Fruit fly (Drosophila melanogaster) Kc167 (cell line): ENCODE data around the gene Nulp1.

Experiments
- Myc ChIP-seq: fragments of >200 bp; optimal IDR thresholded peaks from 2 replicates; lab custom pipeline; 2017; ENCODE audit warnings: missing external identifiers
- Sin3A ChIP-seq: fragments of >200 bp; optimal IDR thresholded peaks from 2 replicates; lab custom pipeline; 2018; ENCODE audit warnings: missing external identifiers
- h ChIP-seq: fragments of >200 bp; optimal IDR thresholded peaks from 3 replicates; lab custom pipeline; 2018; ENCODE audit warnings: missing external identifiers
- insv ChIP-seq: fragments of >200 bp; optimal IDR thresholded peaks from 3 replicates; lab custom pipeline; 2018; ENCODE audit warnings: missing external identifiers
- psq ChIP-seq: fragments of >200 bp; optimal IDR thresholded peaks from 2 replicates; lab custom pipeline; 2017; ENCODE audit warnings: missing external identifiers
- ttk ChIP-seq: sonication (Bioruptor generic); optimal IDR thresholded peaks from 2 replicates; lab custom pipeline; 2017; ENCODE audit warnings: missing external identifiers

Gene Nulp1

DNA sequence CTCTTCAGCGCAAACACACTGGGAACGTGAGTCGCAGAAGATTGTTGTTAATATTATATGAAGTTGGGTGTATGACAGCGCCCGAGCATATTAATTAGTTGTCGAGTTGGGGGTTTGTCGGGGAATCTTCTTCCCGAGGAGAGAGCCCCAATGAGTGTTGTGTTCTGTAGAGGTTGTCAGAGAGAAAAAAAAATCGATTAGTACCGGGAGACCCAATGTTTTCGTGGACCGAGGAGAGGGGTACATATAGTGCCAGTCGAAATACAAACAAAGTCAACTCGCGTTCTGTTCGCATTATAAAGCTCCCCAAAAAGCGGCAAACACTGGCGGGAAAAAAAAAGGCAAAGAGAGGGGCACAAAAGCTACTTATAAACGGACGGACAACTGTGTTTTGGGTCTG, 36.3 kb upstream of the Nulp1 start:
- TF ChIP-seq insv (lab: Kevin White, UChicago), result no peak
- TF ChIP-seq ttk, result no peak
- no peak for TF ChIP-seq Sin3A
- TF ChIP-seq Myc (lab: Kevin White, UChicago), result no peak
- no peak for TF ChIP-seq h (lab: Kevin White, UChicago)

dm6 chr3L:8074944-8075343, 35.2 kb upstream of the Nulp1 start:
- TF ChIP-seq ttk, result no peak
- TF ChIP-seq psq (lab: Kevin White, UChicago), result no peak
- no peak for TF ChIP-seq Myc (lab: Kevin White, UChicago)
- no peak for TF ChIP-seq h (lab: Kevin White, UChicago)
- TF ChIP-seq Sin3A, result no peak
- TF ChIP-seq insv (lab: Kevin White, UChicago), result no peak

- TF ChIP-seq insv (lab: Kevin White, UChicago) (no peak), psq (lab: Kevin White, UChicago) (no peak), Sin3A (no peak), ttk (no peak)
Observed at dm6 chr3L:8076160-8076559, 34.0 kb upstream of the Nulp1 start.

DNA sequence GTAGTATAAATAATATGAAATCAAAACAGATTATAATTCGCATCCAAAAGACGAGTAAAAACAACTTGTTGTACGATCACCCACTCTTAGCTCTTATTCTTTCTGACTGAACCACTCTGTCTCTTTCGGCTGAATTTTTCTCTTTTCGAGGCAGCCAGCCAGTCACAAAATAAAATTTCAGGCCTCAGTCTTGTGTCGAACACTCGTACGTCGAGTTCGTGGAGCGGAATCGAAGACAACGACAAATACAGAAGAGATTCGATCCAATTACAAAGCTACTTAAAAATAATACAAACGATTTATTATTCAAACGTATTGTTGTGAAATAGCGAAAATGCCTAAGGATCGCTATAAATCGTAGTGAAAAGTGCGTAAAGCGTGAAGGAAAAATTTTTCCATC, 33.0 kb upstream of the Nulp1 start:
- no peak for TF ChIP-seq insv (lab: Kevin White, UChicago)
- no peak for TF ChIP-seq psq (lab: Kevin White, UChicago)
- no peak for TF ChIP-seq ttk
- no peak for TF ChIP-seq h (lab: Kevin White, UChicago)
- TF ChIP-seq Sin3A, result no peak
- TF ChIP-seq Myc (lab: Kevin White, UChicago), result no peak

DNA sequence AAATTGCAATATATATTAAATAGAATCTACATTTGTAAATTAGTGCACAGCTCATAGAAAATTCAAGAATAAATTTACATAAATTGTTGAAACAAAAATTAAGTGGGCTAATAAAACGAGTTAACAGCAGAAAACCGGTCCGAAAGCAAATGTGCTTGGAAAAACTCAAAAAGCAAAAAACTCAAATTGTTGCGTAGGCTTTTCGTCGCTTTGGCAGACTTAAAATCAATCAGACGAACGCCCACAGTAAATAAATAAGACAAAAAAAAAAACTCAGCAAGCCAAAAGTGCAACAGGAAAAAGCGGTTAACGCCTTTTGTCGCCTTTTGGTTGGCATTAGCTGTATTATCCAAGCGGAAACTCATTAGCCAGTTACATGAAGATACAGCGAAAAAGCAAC, 32.2 kb upstream of the Nulp1 start:
- TF ChIP-seq ttk (no peak), h (lab: Kevin White, UChicago) (no peak)

- TF ChIP-seq psq (lab: Kevin White, UChicago), result no peak
Observed at dm6 chr3L:8079598-8079997, 30.6 kb upstream of the Nulp1 start.

- TF ChIP-seq h (lab: Kevin White, UChicago), result no peak
- no peak for TF ChIP-seq Myc (lab: Kevin White, UChicago)
- no peak for TF ChIP-seq insv (lab: Kevin White, UChicago)
- TF ChIP-seq Sin3A, result no peak
- no peak for TF ChIP-seq psq (lab: Kevin White, UChicago)
- no peak for TF ChIP-seq ttk
Observed at dm6 chr3L:8080790-8081189, 29.4 kb upstream of the Nulp1 start.

dm6 chr3L:8081822-8082221, 28.3 kb upstream of the Nulp1 start:
- no peak for TF ChIP-seq Myc (lab: Kevin White, UChicago)
- TF ChIP-seq insv (lab: Kevin White, UChicago), result no peak
- no peak for TF ChIP-seq ttk
- no peak for TF ChIP-seq psq (lab: Kevin White, UChicago)
- no peak for TF ChIP-seq Sin3A
- no peak for TF ChIP-seq h (lab: Kevin White, UChicago)

DNA sequence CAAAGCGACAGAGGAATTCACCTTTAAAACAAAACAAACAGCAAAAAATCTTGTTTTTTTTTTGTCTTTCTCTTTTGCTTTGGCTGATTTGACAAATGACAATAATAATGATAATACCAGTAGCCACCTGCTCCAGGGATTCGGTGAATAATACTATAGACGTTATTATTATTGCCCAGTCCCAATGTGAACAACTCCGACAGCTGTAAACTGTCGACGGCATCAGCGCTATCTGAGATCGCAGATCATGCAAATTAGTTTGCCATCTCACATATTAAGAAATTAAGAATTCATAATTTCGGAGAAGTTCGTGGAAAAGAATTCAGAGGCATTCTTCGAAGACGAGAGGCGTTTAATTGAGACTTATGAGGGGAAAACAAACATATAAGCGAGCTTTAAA, 23.9 kb upstream of the Nulp1 start:
- TF ChIP-seq Sin3A (no peak), insv (lab: Kevin White, UChicago) (no peak), ttk (no peak), h (lab: Kevin White, UChicago) (no peak), Myc (lab: Kevin White, UChicago) (no peak), psq (lab: Kevin White, UChicago) (no peak)

dm6 chr3L:8091650-8092068, 18.5 kb upstream of the Nulp1 start, which contains the start of gene CG7565:
Gene CG7565 (minus strand): TSS chr3L:8091786.
- TF ChIP-seq ttk (no peak), h (lab: Kevin White, UChicago) (no peak), Sin3A (no peak), psq (lab: Kevin White, UChicago) (no peak), insv (lab: Kevin White, UChicago) (no peak), Myc (lab: Kevin White, UChicago) (no peak)

DNA sequence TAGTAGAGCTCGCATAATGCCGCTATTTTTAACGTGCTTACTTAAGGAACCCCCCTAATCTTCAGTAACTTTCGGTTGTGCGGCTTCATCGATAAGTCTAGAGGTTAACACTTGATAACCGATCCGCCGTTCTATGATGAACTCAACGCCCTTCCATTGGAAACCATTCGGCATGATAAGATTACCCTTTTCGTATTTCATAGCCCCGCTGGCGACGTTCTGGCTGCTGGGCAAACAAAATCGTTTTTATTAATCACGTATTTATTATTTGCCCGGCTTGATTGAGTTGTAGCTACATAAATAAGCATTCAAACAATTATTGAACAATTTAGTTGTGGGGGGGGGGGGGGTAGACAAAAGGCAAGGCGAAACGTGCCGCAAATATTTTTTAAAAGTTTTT, 16.6 kb upstream of the Nulp1 start:
- TF ChIP-seq psq (lab: Kevin White, UChicago) (no peak), Sin3A (no peak), ttk (no peak), insv (lab: Kevin White, UChicago) (no peak), h (lab: Kevin White, UChicago) (no peak), Myc (lab: Kevin White, UChicago) (no peak)

DNA sequence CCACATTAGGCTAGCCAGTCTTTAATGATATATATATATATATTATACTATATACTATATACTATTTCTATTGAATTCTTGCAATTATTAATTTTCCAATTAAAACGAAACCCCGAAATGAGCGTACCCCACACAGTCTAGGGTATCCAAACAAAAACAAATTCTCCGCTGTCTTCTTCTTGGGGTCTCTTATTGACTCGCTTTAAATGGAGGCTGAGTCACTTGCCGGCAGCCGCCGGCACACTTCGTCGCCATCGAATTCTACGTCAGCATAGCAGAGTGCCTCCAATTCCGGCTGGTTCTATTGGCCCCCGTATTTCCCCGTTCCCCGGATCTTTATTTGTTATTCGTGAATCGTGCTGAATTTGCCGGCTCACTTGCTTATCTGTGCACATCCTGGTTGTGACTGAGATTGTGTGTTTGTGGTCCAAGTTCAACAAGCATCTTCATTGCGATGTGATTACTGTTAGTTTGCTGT, 15.5 kb upstream of the Nulp1 start:
- TF ChIP-seq psq (lab: Kevin White, UChicago), result no peak
- TF ChIP-seq h (lab: Kevin White, UChicago), result no peak

DNA sequence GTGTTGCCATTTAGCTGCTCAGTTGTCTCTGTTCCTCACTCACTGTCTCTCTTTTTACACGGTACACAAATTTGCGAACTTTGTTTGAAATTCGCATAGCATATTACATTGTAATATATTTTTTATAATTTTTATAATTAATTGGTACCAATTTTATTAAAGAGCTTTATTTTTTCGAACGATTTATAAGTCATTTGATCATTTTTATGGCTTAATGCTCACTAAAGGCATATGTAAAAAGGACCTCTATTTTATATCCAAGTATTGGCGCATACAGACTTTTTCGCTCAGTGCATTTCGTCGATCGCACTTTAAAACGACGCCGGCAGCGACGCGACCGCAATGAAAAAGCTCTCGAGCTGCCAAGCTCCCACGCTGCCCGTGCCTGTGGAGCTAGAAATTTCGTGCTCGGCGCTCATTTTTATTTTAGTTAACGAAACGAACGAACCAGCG, 14.0 kb upstream of the Nulp1 start:
- TF ChIP-seq ttk (no peak), Sin3A (no peak), insv (lab: Kevin White, UChicago) (no peak), psq (lab: Kevin White, UChicago) (no peak), Myc (lab: Kevin White, UChicago) (no peak), h (lab: Kevin White, UChicago) (no peak)

DNA sequence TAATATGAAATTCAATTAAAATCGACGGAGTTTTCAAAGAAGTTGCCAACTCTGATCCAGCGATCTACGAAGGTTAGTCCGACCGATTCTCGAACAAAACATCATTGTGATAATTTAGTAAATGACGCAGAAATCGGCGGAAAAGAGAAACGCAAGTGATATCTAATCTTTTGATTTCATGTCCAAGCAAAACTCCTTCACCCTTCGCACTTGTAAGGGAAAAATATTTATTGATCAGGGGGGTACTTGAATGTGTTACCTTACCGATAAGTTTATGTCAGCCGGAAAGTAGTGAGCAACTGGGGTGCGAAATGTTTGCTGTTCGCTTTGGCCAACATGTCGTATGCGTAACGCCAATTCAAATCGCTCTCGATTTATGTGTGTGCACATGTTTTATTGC, 13.1 kb upstream of the Nulp1 start:
- TF ChIP-seq ttk, result no peak
- TF ChIP-seq insv (lab: Kevin White, UChicago), result no peak
- no peak for TF ChIP-seq psq (lab: Kevin White, UChicago)
- no peak for TF ChIP-seq Myc (lab: Kevin White, UChicago)
- no peak for TF ChIP-seq Sin3A
- no peak for TF ChIP-seq h (lab: Kevin White, UChicago)
